Fruit fly (Drosophila melanogaster) S2 (cell line): Measurements from ENCODE around the gene CG14324.

Experiments used
- CG8478 ChIP-seq: fragments of >200 bp; optimal IDR thresholded peaks from 2 replicates; lab custom pipeline; 2018
- CTCF ChIP-seq, 2 experiments: fragments of >200 bp; optimal IDR thresholded peaks; 2 replicates each; lab custom pipeline; 2018

dm6 chr3R:17626827-17627226 lies 8.2 kb upstream of the CG14324 start, which contains the start of gene CG14325:
- TF ChIP-seq CG8478 (no peak), CTCF (optimal IDR thresholded peaks at IDR 0.05; lab: Kevin White, UChicago) (no peak)
